Worm (Caenorhabditis elegans): ENCODE measurements around the gene col-3.
"Not testable (repeated sequence)": the region's sequence is repeated elsewhere in the genome, so short reads cannot be mapped to it uniquely, and the experiment has no call there.

col-3 gene

DNA sequence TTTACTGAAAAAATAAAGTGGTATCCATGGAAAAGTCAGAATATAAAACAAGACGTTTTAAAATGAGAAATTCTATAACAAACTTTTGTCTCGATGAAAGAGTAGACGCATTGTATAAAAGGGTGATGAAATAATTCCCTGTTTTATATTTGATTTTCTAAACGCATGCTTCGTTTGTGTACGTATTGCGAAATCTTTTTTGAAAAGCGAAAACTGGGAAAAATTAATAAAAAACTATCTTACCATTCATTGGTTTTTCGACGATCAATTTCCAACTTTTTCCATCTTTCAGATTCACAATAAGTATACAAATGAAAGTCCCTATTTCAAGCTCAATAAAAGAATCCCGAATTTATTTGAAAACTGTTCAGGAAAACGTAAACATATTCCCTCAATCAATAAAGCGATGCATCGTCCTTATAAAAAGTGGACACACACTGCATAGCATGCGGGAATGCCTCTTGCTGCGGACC is 39.7 kb upstream of the col-3 start, which contains the start of gene C33D9.13:
Gene C33D9.13 (minus strand): TSS at position 423 of the 473 bp plus-strand sequence.
- TF ChIP-seq nhr-129 (tag; optimal IDR thresholded peaks at IDR 0.05) (no peak), nhr-77 (tag; optimal IDR thresholded peaks at IDR 0.05) (no peak), aly-2 (tag; optimal IDR thresholded peaks at IDR 0.05) (no peak), skn-1 (tag; optimal IDR thresholded peaks at IDR 0.05) (no peak), nhr-12 (tag; optimal IDR thresholded peaks at IDR 0.05) (no peak), sma-3 (GFP tag; optimal IDR thresholded peaks at IDR 0.05) (no peak), C34F6.9 (tag; optimal IDR thresholded peaks at IDR 0.05) (peak; percentile 24), unc-55 (GFP tag; optimal IDR thresholded peaks at IDR 0.05) (peak; percentile 48), sma-9 (GFP tag; optimal IDR thresholded peaks at IDR 0.05) (no peak), sma-9 (tag; optimal IDR thresholded peaks at IDR 0.05) (no peak), blmp-1 (tag; optimal IDR thresholded peaks at IDR 0.05; ENCODE audit: insufficient read depth) (no peak)

- TF ChIP-seq mab-5 (tag; optimal IDR thresholded peaks at IDR 0.05): no peak
- no peak for TF ChIP-seq F13H6.1 (tag; optimal IDR thresholded peaks at IDR 0.05)
- TF ChIP-seq sem-4 (tag; optimal IDR thresholded peaks at IDR 0.05): no peak
- TF ChIP-seq ztf-1 (GFP tag; conservative IDR thresholded peaks at IDR 0.05): no peak
- no peak for TF ChIP-seq R02D3.7 (tag; optimal IDR thresholded peaks at IDR 0.05)
- TF ChIP-seq mbf-1 (tag; optimal IDR thresholded peaks at IDR 0.05): no peak
- TF ChIP-seq unc-62 (GFP tag; optimal IDR thresholded peaks at IDR 0.05): no peak
- TF ChIP-seq lin-13 (GFP tag; optimal IDR thresholded peaks at IDR 0.05): no peak
- TF ChIP-seq lin-11 (tag; optimal IDR thresholded peaks at IDR 0.05): no peak
- TF ChIP-seq C34F6.9 (tag; optimal IDR thresholded peaks at IDR 0.05): peak; percentile 40
- TF ChIP-seq unc-55 (GFP tag; optimal IDR thresholded peaks at IDR 0.05): peak; percentile 60
- peak in 1 of 2 experiments; percentile 30 for TF ChIP-seq lsy-2 (tag; optimal IDR thresholded peaks at IDR 0.05)
Measured at ce11 chrIV:8786654-8787053, 37.9 kb upstream of the col-3 start, which contains the start of gene C33D9.8. Gene C33D9.8 (minus strand): TSS chrIV:8786752.

- not testable (repeated sequence) for TF ChIP-seq mab-5, nhr-12, nhr-21 (tag; optimal IDR thresholded peaks at IDR 0.05)
Measured at ce11 chrIV:8788048-8788447, 36.5 kb upstream of the col-3 start, which contains the start of gene C33D9.10. Gene C33D9.10 (minus strand): TSS chrIV:8788148.

DNA sequence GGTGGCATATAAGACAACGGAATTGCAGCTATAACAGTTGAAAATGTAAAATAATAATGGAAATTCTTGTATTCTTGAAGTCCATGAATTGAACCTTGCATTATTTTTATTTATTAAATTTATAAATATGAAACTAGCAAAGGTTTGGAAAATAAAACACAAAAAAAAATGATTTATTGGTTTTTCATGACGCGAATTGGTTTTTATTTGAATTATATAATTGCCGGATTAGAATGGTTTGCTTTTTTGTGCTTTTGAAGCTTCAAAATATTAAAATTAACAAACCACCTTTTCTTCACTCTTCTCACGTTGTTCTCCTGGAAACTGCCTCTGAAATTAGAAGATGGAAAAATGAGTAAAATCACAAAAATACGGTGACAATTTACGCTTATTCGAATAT is 34.4 kb upstream of the col-3 start, which contains the start of gene sru-35:
Gene sru-35 (minus strand): TSS at position 101 of the 400 bp plus-strand sequence.
- TF ChIP-seq nhr-12 (tag; optimal IDR thresholded peaks at IDR 0.05) (no peak), sma-9 (GFP tag; optimal IDR thresholded peaks at IDR 0.05) (no peak), sma-9 (tag; optimal IDR thresholded peaks at IDR 0.05) (no peak), F13H6.1 (tag; optimal IDR thresholded peaks at IDR 0.05) (no peak), sem-4 (tag; optimal IDR thresholded peaks at IDR 0.05) (no peak), ama-1 (optimal IDR thresholded peaks at IDR 0.05) (no peak), zag-1 (tag; optimal IDR thresholded peaks at IDR 0.05) (no peak), ztf-1 (GFP tag; conservative IDR thresholded peaks at IDR 0.05) (no peak), nhr-10 (tag; optimal IDR thresholded peaks at IDR 0.05) (no peak), ceh-82 (tag; optimal IDR thresholded peaks at IDR 0.05) (no peak), lsy-2 (tag; optimal IDR thresholded peaks at IDR 0.05) (no peak), peb-1 (tag; optimal IDR thresholded peaks at IDR 0.05) (no peak)

- TF ChIP-seq ceh-82 (tag; optimal IDR thresholded peaks at IDR 0.05): no peak
- no peak for TF ChIP-seq ztf-11 (tag; optimal IDR thresholded peaks at IDR 0.05)
- no peak for TF ChIP-seq sem-4 (tag; optimal IDR thresholded peaks at IDR 0.05)
- TF ChIP-seq nhr-77 (tag; optimal IDR thresholded peaks at IDR 0.05): no peak
- TF ChIP-seq lin-39 (tag; optimal IDR thresholded peaks at IDR 0.05): no peak
- no peak for TF ChIP-seq nhr-10 (tag; optimal IDR thresholded peaks at IDR 0.05)
- no peak for TF ChIP-seq nhr-6 (tag; optimal IDR thresholded peaks at IDR 0.05)
- no peak for TF ChIP-seq snpc-4 (tag; optimal IDR thresholded peaks at IDR 0.05)
- TF ChIP-seq ztf-1 (GFP tag; conservative IDR thresholded peaks at IDR 0.05): no peak
- no peak for TF ChIP-seq sma-9 (GFP tag; optimal IDR thresholded peaks at IDR 0.05)
- TF ChIP-seq sma-9 (tag; optimal IDR thresholded peaks at IDR 0.05): no peak
Measured at ce11 chrIV:8792808-8793207, 31.8 kb upstream of the col-3 start, which contains the start of gene C33D9.3. Gene C33D9.3 (minus strand): TSS chrIV:8792908.

DNA sequence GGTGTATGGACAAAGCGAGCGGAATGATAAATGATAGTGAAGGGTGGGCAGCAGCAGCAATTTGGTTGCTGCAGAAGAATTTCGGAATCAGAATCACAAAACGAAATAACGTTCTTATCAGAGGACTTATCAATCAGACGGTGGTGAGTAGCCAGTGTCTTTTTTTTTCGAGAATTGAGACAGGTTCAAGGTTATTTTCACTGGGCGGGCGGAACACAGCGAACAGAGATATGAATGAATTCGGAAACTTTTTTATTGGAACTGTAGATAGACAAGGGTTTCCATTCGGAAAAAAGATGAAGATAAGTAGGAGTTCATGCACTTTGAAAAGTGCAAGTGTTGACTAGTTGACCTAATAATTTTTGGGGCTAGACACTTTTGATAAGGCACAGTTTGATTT is 31.4 kb upstream of the col-3 start:
- peak; percentile 79 for TF ChIP-seq sma-9 (GFP tag; optimal IDR thresholded peaks at IDR 0.05)
- TF ChIP-seq sma-9 (tag; optimal IDR thresholded peaks at IDR 0.05): no peak
- TF ChIP-seq sma-3 (GFP tag; optimal IDR thresholded peaks at IDR 0.05): peak; percentile 68
- TF ChIP-seq Y55F3AM.14 (GFP tag; optimal IDR thresholded peaks at IDR 0.05): peak; percentile 38
- TF ChIP-seq F13H6.1 (tag; optimal IDR thresholded peaks at IDR 0.05): peak; percentile 8
- TF ChIP-seq blmp-1 (tag; optimal IDR thresholded peaks at IDR 0.05; ENCODE audit: insufficient read depth): peak; percentile 74
- peak; percentile 42 for TF ChIP-seq sem-4 (tag; optimal IDR thresholded peaks at IDR 0.05)
- TF ChIP-seq nhr-12 (tag; optimal IDR thresholded peaks at IDR 0.05): no peak
- TF ChIP-seq fos-1 (tag; optimal IDR thresholded peaks at IDR 0.05): peak; percentile 92
- no peak for TF ChIP-seq alr-1 (tag; optimal IDR thresholded peaks at IDR 0.05)
- TF ChIP-seq snpc-4 (tag; optimal IDR thresholded peaks at IDR 0.05): no peak
- TF ChIP-seq nhr-25 (tag; optimal IDR thresholded peaks at IDR 0.05): peak; percentile 57
- TF ChIP-seq egl-27 (tag; optimal IDR thresholded peaks at IDR 0.05): peak; percentile 61
- peak; percentile 77 for TF ChIP-seq nhr-21 (tag; optimal IDR thresholded peaks at IDR 0.05)

Data from whole organism, L2 larva.